Fruit fly (Drosophila melanogaster) whole organism, embryonic: ENCODE data around the gene blot.

Experiments used
- Abd-B ChIP-seq: fragments of 200-800 bp; sonication (Bioruptor generic); optimal IDR thresholded peaks from 2 replicates; lab custom pipeline; 2018; ENCODE audit warnings: missing biosample characterization, mild to moderate bottlenecking, missing genetic modification characterization, moderate library complexity
- Bgb ChIP-seq: fragments of 200-800 bp; sonication (Bioruptor generic); IDR thresholded peaks from 2 replicates; pipeline ENCODE4 v1.3.6; 2022; ENCODE audit warnings: missing biosample characterization, missing genetic modification characterization; ENCODE audit not compliant: partially characterized antibody
- BtbVII ChIP-seq: fragments of 200-800 bp; sonication (Bioruptor generic); optimal IDR thresholded peaks from 3 replicates; lab custom pipeline; 2017; ENCODE audit warnings: missing biosample characterization, mild to moderate bottlenecking, missing genetic modification characterization
- Bteb2 ChIP-seq: fragments of 200-800 bp; sonication (Bioruptor generic); optimal IDR thresholded peaks from 2 replicates; lab custom pipeline; 2016; ENCODE audit warnings: missing biosample characterization, missing genetic modification characterization
- C15 ChIP-seq: fragments of 200-800 bp; sonication (Bioruptor generic); IDR thresholded peaks from 3 replicates; pipeline ENCODE4 v1.3.6; 2022; ENCODE audit warnings: missing biosample characterization, missing genetic modification characterization
- CG11456 ChIP-seq: fragments of 200-800 bp; sonication (Bioruptor generic); IDR thresholded peaks from 3 replicates; pipeline ENCODE4 v1.3.6; 2022; ENCODE audit warnings: missing biosample characterization, missing genetic modification characterization
- CG11695 ChIP-seq: fragments of 200-800 bp; sonication (Bioruptor generic); IDR thresholded peaks from 3 replicates; pipeline ENCODE4 v1.3.6; 2022; ENCODE audit warnings: missing biosample characterization, missing genetic modification characterization
- CG14710 ChIP-seq: fragments of 200-800 bp; sonication (Bioruptor generic); optimal IDR thresholded peaks from 3 replicates; lab custom pipeline; 2019; ENCODE audit warnings: missing biosample characterization, mild to moderate bottlenecking, missing genetic modification characterization, moderate library complexity
- CG14860 ChIP-seq: fragments of 200-800 bp; sonication (Bioruptor generic); IDR thresholded peaks from 3 replicates; pipeline ENCODE4 v1.3.6; 2022; ENCODE audit warnings: missing biosample characterization, missing genetic modification characterization; ENCODE audit not compliant: partially characterized antibody
- CG15514 ChIP-seq: fragments of 200-800 bp; sonication (Bioruptor generic); optimal IDR thresholded peaks from 3 replicates; lab custom pipeline; 2017; ENCODE audit warnings: missing biosample characterization, missing genetic modification characterization, mild to moderate bottlenecking, moderate library complexity, missing genetic modification reagents
- CG16813 ChIP-seq: fragments of 200-800 bp; sonication (Bioruptor generic); IDR thresholded peaks from 3 replicates; pipeline ENCODE4 v1.3.6; 2022; ENCODE audit warnings: missing biosample characterization, missing genetic modification characterization; ENCODE audit not compliant: partially characterized antibody
- CG17829 ChIP-seq: fragments of 200-800 bp; optimal IDR thresholded peaks from 2 replicates; lab custom pipeline; 2019; ENCODE audit warnings: missing biosample characterization, mild to moderate bottlenecking, missing genetic modification characterization, moderate library complexity
- CG1832 ChIP-seq: fragments of 200-800 bp; sonication (Bioruptor generic); optimal IDR thresholded peaks from 2 replicates; lab custom pipeline; 2017; ENCODE audit warnings: missing biosample characterization, mild to moderate bottlenecking, missing genetic modification characterization, inconsistent platforms
- CG31365 ChIP-seq: fragments of 200-800 bp; sonication (Bioruptor generic); optimal IDR thresholded peaks from 2 replicates; lab custom pipeline; 2018; ENCODE audit warnings: missing biosample characterization, mild to moderate bottlenecking, missing genetic modification characterization
- CG3407 ChIP-seq: fragments of 200-800 bp; sonication (Bioruptor generic); optimal IDR thresholded peaks from 2 replicates; lab custom pipeline; 2018; ENCODE audit warnings: missing biosample characterization, mild to moderate bottlenecking, missing genetic modification characterization
- CG3847 ChIP-seq: fragments of 200-800 bp; sonication (Bioruptor generic); IDR thresholded peaks from 2 replicates; pipeline ENCODE4 v1.3.6; 2022; ENCODE audit warnings: missing biosample characterization, missing genetic modification characterization
- CG4424 ChIP-seq: fragments of 200-800 bp; sonication (Bioruptor generic); optimal IDR thresholded peaks from 3 replicates; lab custom pipeline; 2016; ENCODE audit warnings: missing biosample characterization, missing genetic modification characterization
- CG4854 ChIP-seq: fragments of 200-800 bp; sonication (Bioruptor generic); optimal IDR thresholded peaks from 2 replicates; lab custom pipeline; 2016; ENCODE audit warnings: missing biosample characterization, missing genetic modification characterization, inconsistent platforms
- CG7745 ChIP-seq: fragments of 200-800 bp; sonication (Bioruptor generic); optimal IDR thresholded peaks from 2 replicates; lab custom pipeline; 2018; ENCODE audit warnings: missing biosample characterization, mild to moderate bottlenecking, missing genetic modification characterization, moderate library complexity
- CG9817 ChIP-seq: fragments of 200-800 bp; sonication (Bioruptor generic); optimal IDR thresholded peaks from 2 replicates; lab custom pipeline; 2018; ENCODE audit warnings: missing biosample characterization, mild to moderate bottlenecking, missing genetic modification characterization, moderate library complexity
- Ets97D ChIP-seq: fragments of 200-800 bp; sonication (Bioruptor generic); optimal IDR thresholded peaks from 3 replicates; lab custom pipeline; 2016; ENCODE audit warnings: missing biosample characterization, missing genetic modification characterization
- GATAe ChIP-seq: fragments of 200-800 bp; sonication (Bioruptor generic); conservative IDR thresholded peaks from 2 replicates; pipeline ENCODE4 v1.3.6; 2022; ENCODE audit warnings: missing biosample characterization, missing genetic modification characterization
- H2.0 ChIP-seq: fragments of 200-800 bp; sonication (Bioruptor generic); IDR thresholded peaks from 2 replicates; pipeline ENCODE4 v1.3.6; 2022; ENCODE audit warnings: missing biosample characterization, missing genetic modification characterization
- Hr51 ChIP-seq, 2 experiments: fragments of 200-800 bp; sonication (Bioruptor generic); optimal IDR thresholded peaks; 2 replicates in 1 of 2; 3 replicates in 1 of 2; lab custom pipeline; 2016 to 2018; ENCODE audit warnings: missing biosample characterization in 2 of 2, missing genetic modification characterization in 2 of 2, mild to moderate bottlenecking in 1 of 2, moderate library complexity in 1 of 2
- Hsf ChIP-seq: fragments of 200-800 bp; sonication (Bioruptor generic); optimal IDR thresholded peaks from 3 replicates; lab custom pipeline; 2016; ENCODE audit warnings: missing biosample characterization, missing genetic modification characterization
- Med ChIP-seq: fragments of 200-800 bp; sonication (Bioruptor generic); peaks from one replicate; lab custom pipeline; 2016; ENCODE audit warnings: missing biosample characterization, missing genetic modification characterization, mild to moderate bottlenecking, inconsistent platforms, moderate library complexity
- NfI ChIP-seq: fragments of 200-800 bp; sonication (Bioruptor generic); optimal IDR thresholded peaks from 3 replicates; lab custom pipeline; 2018; ENCODE audit warnings: missing biosample characterization, mild to moderate bottlenecking, missing genetic modification characterization, moderate library complexity
- Pdp1 ChIP-seq, 2 experiments: fragments of 200-800 bp; sonication (Bioruptor generic); optimal IDR thresholded peaks; 3 replicates each; lab custom pipeline; 2016; ENCODE audit warnings: missing biosample characterization in 2 of 2, missing genetic modification characterization in 2 of 2, mild to moderate bottlenecking in 1 of 2, moderate library complexity in 1 of 2
- Ravus ChIP-seq: fragments of 200-800 bp; sonication (Bioruptor generic); IDR thresholded peaks from 2 replicates; pipeline ENCODE4 v1.3.6; 2022; ENCODE audit warnings: missing biosample characterization, missing genetic modification characterization
- Sin3A ChIP-seq: fragments of >200 bp; optimal IDR thresholded peaks from 2 replicates; lab custom pipeline; 2018
- bigmax ChIP-seq: fragments of 200-800 bp; sonication (Bioruptor generic); optimal IDR thresholded peaks from 2 replicates; lab custom pipeline; 2018; ENCODE audit warnings: missing biosample characterization, mild to moderate bottlenecking, missing genetic modification characterization
- ci ChIP-seq: fragments of 200-800 bp; sonication (Bioruptor generic); IDR thresholded peaks from 3 replicates; pipeline ENCODE4 v1.3.6; 2022; ENCODE audit warnings: missing biosample characterization, missing genetic modification characterization
- da ChIP-seq: fragments of 200-800 bp; sonication (Bioruptor generic); optimal IDR thresholded peaks from 2 replicates; lab custom pipeline; 2016; ENCODE audit warnings: missing biosample characterization, missing genetic modification characterization
- exex ChIP-seq: fragments of 200-800 bp; sonication (Bioruptor generic); optimal IDR thresholded peaks from 4 replicates; lab custom pipeline; 2018; ENCODE audit warnings: missing biosample characterization, mild to moderate bottlenecking, missing genetic modification characterization, moderate library complexity
- fu2 ChIP-seq: fragments of 200-800 bp; sonication (Bioruptor generic); optimal IDR thresholded peaks from 2 replicates; lab custom pipeline; 2016; ENCODE audit warnings: missing biosample characterization, missing genetic modification characterization
- grn ChIP-seq: fragments of 200-800 bp; sonication (Bioruptor generic); optimal IDR thresholded peaks from 3 replicates; lab custom pipeline; 2017; ENCODE audit warnings: missing biosample characterization, missing genetic modification characterization
- gsb ChIP-seq: fragments of 200-800 bp; sonication (Bioruptor generic); IDR thresholded peaks from 2 replicates; pipeline ENCODE4 v1.3.6; 2022; ENCODE audit warnings: missing biosample characterization, missing genetic modification characterization
- h ChIP-seq: fragments of >200 bp; optimal IDR thresholded peaks from 2 replicates; lab custom pipeline; 2017
- lab ChIP-seq: fragments of 200-800 bp; sonication (Bioruptor generic); optimal IDR thresholded peaks from 3 replicates; lab custom pipeline; 2017; ENCODE audit warnings: missing biosample characterization, missing genetic modification characterization, mild to moderate bottlenecking, moderate library complexity, missing genetic modification reagents
- lov ChIP-seq, 2 experiments: fragments of 200-800 bp in 1 of 2; fragments of >200 bp in 1 of 2; sonication (Bioruptor generic) in 1 of 2; IDR thresholded peaks in 1 of 2; optimal IDR thresholded peaks in 1 of 2; 2 replicates in 1 of 2; 3 replicates in 1 of 2; pipeline versions ENCODE4 v1.3.6 to Lab custom; 2017 to 2022; ENCODE audit warnings: missing biosample characterization in 1 of 2, missing genetic modification characterization in 1 of 2
- nmo ChIP-seq: fragments of 200-800 bp; sonication (Bioruptor generic); optimal IDR thresholded peaks from 2 replicates; lab custom pipeline; 2018; ENCODE audit warnings: missing biosample characterization, mild to moderate bottlenecking, missing genetic modification characterization, moderate library complexity
- otp ChIP-seq: fragments of 200-800 bp; sonication (Bioruptor generic); IDR thresholded peaks from 3 replicates; pipeline ENCODE4, ENCODE4 v1.3.6; 2022; ENCODE audit warnings: missing biosample characterization, missing genetic modification characterization
- prd ChIP-seq, 3 experiments: fragments of >200 bp in 2 of 3; fragments of 200-800 bp in 1 of 3; sonication (Bioruptor generic) in 1 of 3; optimal IDR thresholded peaks in 2 of 3; IDR thresholded peaks in 1 of 3; 2 replicates in 2 of 3; 3 replicates in 1 of 3; pipeline versions ENCODE4 v1.3.6 to Lab custom; 2017 to 2022; ENCODE audit warnings: missing biosample characterization in 1 of 3, missing genetic modification characterization in 1 of 3
- salm ChIP-seq: fragments of 200-800 bp; sonication (Bioruptor generic); optimal IDR thresholded peaks from 2 replicates; lab custom pipeline; 2018; ENCODE audit warnings: missing biosample characterization, mild to moderate bottlenecking, missing genetic modification characterization
- tgo ChIP-seq: fragments of 200-800 bp; sonication (Bioruptor generic); IDR thresholded peaks from 3 replicates; pipeline ENCODE4 v1.3.6; 2022; ENCODE audit warnings: missing biosample characterization, missing genetic modification characterization
- tll ChIP-seq, 2 experiments: fragments of 200-800 bp in 1 of 2; fragments of >200 bp in 1 of 2; sonication (Bioruptor generic) in 1 of 2; optimal IDR thresholded peaks; 2 replicates each; lab custom pipeline; 2017 to 2019; ENCODE audit warnings: missing biosample characterization in 2 of 2, missing genetic modification characterization in 2 of 2, mild to moderate bottlenecking in 1 of 2, moderate library complexity in 1 of 2
- tna ChIP-seq: fragments of 200-800 bp; sonication (Bioruptor generic); IDR thresholded peaks from 2 replicates; pipeline ENCODE4 v1.3.6; 2022; ENCODE audit warnings: missing biosample characterization, missing genetic modification characterization; ENCODE audit not compliant: partially characterized antibody
- zen ChIP-seq: fragments of 200-800 bp; sonication (Bioruptor generic); optimal IDR thresholded peaks from 3 replicates; lab custom pipeline; 2018; ENCODE audit warnings: missing biosample characterization, mild to moderate bottlenecking, missing genetic modification characterization, moderate library complexity

The blot gene

DNA sequence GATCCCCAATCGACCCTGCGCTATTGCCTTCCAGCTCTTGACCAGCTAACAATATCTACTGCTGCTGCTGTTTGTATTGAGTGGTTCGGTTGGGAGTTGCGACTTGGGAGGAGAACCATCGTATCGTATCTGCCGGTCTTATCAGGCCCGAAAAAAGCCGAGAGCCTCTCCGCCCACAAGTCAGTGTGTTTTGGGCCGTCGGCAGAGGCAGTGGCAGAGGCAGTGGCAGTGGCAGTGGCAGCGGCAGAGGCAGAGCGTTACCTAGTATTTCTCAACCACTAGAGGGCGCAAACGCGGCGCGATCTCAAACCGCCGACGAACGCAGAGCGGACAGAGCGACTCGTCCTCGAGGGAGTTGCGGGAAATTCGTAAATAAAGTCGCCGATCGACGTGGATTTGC, 48.8 kb upstream of the blot start, which contains the start of gene SecCl (continued):
- TF ChIP-seq C15 (GFP tag; lab: Robert Waterston, UW) = 0 out of 3 replicates have a peak, but pooled peaks have one; percentile 4
- TF ChIP-seq exex = peak; percentile 31
- TF ChIP-seq lab = peak; percentile 23
- TF ChIP-seq grn = peak; percentile 54
- TF ChIP-seq Ets97D (GFP tag; lab: Kevin White, UChicago) = no peak
- no peak for TF ChIP-seq lov (optimal IDR thresholded peaks at IDR 0.05; lab: Kevin White, UChicago)
- TF ChIP-seq lov (GFP tag; IDR thresholded peaks at IDR 0.05; lab: Robert Waterston, UW) = 0 out of 3 replicates have a peak, but pooled peaks have one; percentile 20
- TF ChIP-seq CG9817 = no peak
- peak; percentile 53 for TF ChIP-seq GATAe (GFP tag; lab: Robert Waterston, UW)
- peak; percentile 62 for TF ChIP-seq Med (GFP tag; lab: Kevin White, UChicago)

dm6 chr3L:17465804-17466203, 44.5 kb upstream of the blot start, which contains the start of gene QIL1:
Gene QIL1 (plus strand): TSS chr3L:17465945.
- TF ChIP-seq CG3407 (GFP tag; lab: Kevin White, UChicago) (no peak), CG3847 (GFP tag; lab: Robert Waterston, UW) (peak; percentile 63), Pdp1 (GFP tag; optimal IDR thresholded peaks at IDR 0.05; lab: Kevin White, UChicago) (peak in 1 of 2 experiments; percentile 94), gsb (no peak), da (GFP tag; lab: Kevin White, UChicago) (no peak), salm (tag; lab: Kevin White, UChicago) (no peak), ci (GFP tag; lab: Robert Waterston, UW) (no peak), otp (no peak), zen (tag; lab: Kevin White, UChicago) (peak; percentile 16), CG1832 (no peak), CG11456 (GFP tag; lab: Robert Waterston, UW) (no peak), Abd-B (peak; percentile 78), H2.0 (no peak), CG14710 (tag; lab: Kevin White, UChicago) (peak; percentile 69), CG4424 (GFP tag; lab: Kevin White, UChicago) (no peak), CG11695 (GFP tag; lab: Robert Waterston, UW) (no peak), fu2 (GFP tag; lab: Kevin White, UChicago) (no peak), CG4854 (no peak), Sin3A (no peak), Bgb (GFP tag; lab: Robert Waterston, UW) (peak; percentile 33; the same call in 1 of the 2 replicates), CG15514 (GFP tag; lab: Kevin White, UChicago) (peak; percentile 65), bigmax (GFP tag; lab: Kevin White, UChicago) (no peak), tna (GFP tag; lab: Robert Waterston, UW) (no peak), Ravus (GFP tag; lab: Robert Waterston, UW) (no peak), Hr51 (GFP tag; optimal IDR thresholded peaks at IDR 0.05; lab: Kevin White, UChicago) (no peak), CG17829 (tag; lab: Kevin White, UChicago) (peak; percentile 30), tgo (GFP tag; lab: Robert Waterston, UW) (no peak), exex (no peak), prd (optimal IDR thresholded peaks at IDR 0.05; lab: Kevin White, UChicago) (no peak), prd (GFP tag; IDR thresholded peaks at IDR 0.05; lab: Robert Waterston, UW) (no peak), NfI (GFP tag; lab: Kevin White, UChicago) (peak; percentile 2), Hsf (GFP tag; lab: Kevin White, UChicago) (no peak), CG31365 (tag; lab: Kevin White, UChicago) (no peak), CG14860 (GFP tag; lab: Robert Waterston, UW) (no peak), tll (GFP tag; optimal IDR thresholded peaks at IDR 0.05; lab: Kevin White, UChicago) (no peak), Bteb2 (GFP tag; lab: Kevin White, UChicago) (no peak), BtbVII (GFP tag; lab: Kevin White, UChicago) (no peak), h (lab: Kevin White, UChicago) (no peak), nmo (GFP tag; lab: Kevin White, UChicago) (peak; percentile 54), CG7745 (tag; lab: Kevin White, UChicago) (no peak), CG16813 (GFP tag; lab: Robert Waterston, UW) (no peak)
